Fruit fly (Drosophila melanogaster) whole organism, wandering third instar larva: ENCODE data around the gene CG33777.

Experiments
- Abd-B ChIP-seq: fragments of >200 bp; optimal IDR thresholded peaks from 2 replicates; lab custom pipeline; 2017; ENCODE audit warnings: missing biosample characterization, missing genetic modification characterization
- CG32264 ChIP-seq: fragments of 200-800 bp; sonication (Bioruptor generic); optimal IDR thresholded peaks from 2 replicates; lab custom pipeline; 2016; ENCODE audit warnings: missing biosample characterization, missing genetic modification characterization
- GATAd ChIP-seq: sonication (Bioruptor generic); optimal IDR thresholded peaks from 2 replicates; lab custom pipeline; 2016; ENCODE audit warnings: missing biosample characterization, missing genetic modification characterization
- HLH106 ChIP-seq: fragments of 200-800 bp; optimal IDR thresholded peaks from 3 replicates; lab custom pipeline; 2019; ENCODE audit warnings: missing biosample characterization, mild to moderate bottlenecking, missing genetic modification characterization, moderate library complexity
- Hr78 ChIP-seq: fragments of >200 bp; optimal IDR thresholded peaks from 2 replicates; lab custom pipeline; 2017; ENCODE audit warnings: missing biosample characterization, missing genetic modification characterization
- Jra ChIP-seq: sonication (Bioruptor generic); optimal IDR thresholded peaks from 2 replicates; lab custom pipeline; 2016; ENCODE audit warnings: missing biosample characterization, missing genetic modification characterization
- Mio ChIP-seq: sonication (Bioruptor generic); optimal IDR thresholded peaks from 2 replicates; lab custom pipeline; 2016; ENCODE audit warnings: missing biosample characterization, missing genetic modification characterization
- Myc ChIP-seq: fragments of >200 bp; optimal IDR thresholded peaks from 2 replicates; lab custom pipeline; 2017
- N ChIP-seq: fragments of >200 bp; optimal IDR thresholded peaks from 2 replicates; lab custom pipeline; 2018; ENCODE audit warnings: missing biosample characterization, missing external identifiers, missing genetic modification characterization
- OdsH ChIP-seq: fragments of 200-800 bp; sonication (Bioruptor generic); optimal IDR thresholded peaks from 2 replicates; lab custom pipeline; 2016; ENCODE audit warnings: missing biosample characterization, mild to moderate bottlenecking, missing genetic modification characterization
- Rel ChIP-seq, 2 experiments: fragments of 200-800 bp; sonication (Bioruptor generic) in 1 of 2; optimal IDR thresholded peaks; 2 replicates in 1 of 2; 3 replicates in 1 of 2; lab custom pipeline; 2016 to 2019; ENCODE audit warnings: mild to moderate bottlenecking in 2 of 2, missing biosample characterization in 2 of 2, missing genetic modification characterization in 2 of 2, moderate library complexity in 1 of 2
- Sp1 ChIP-seq: fragments of 200-800 bp; sonication (Bioruptor generic); optimal IDR thresholded peaks from 3 replicates; lab custom pipeline; 2019; ENCODE audit warnings: missing biosample characterization, mild to moderate bottlenecking, missing genetic modification characterization, moderate library complexity
- Vsx2 ChIP-seq: fragments of 200-300, 225-300 bp; sonication (Bioruptor generic); optimal IDR thresholded peaks from 2 replicates; lab custom pipeline; 2018; ENCODE audit warnings: missing biosample characterization, missing genetic modification characterization; ENCODE audit not compliant: partially characterized antibody
- brk ChIP-seq: fragments of 200-800 bp; sonication (Bioruptor generic); optimal IDR thresholded peaks from 2 replicates; lab custom pipeline; 2016; ENCODE audit warnings: missing biosample characterization, mild to moderate bottlenecking, missing genetic modification characterization
- dl ChIP-seq, 2 experiments: fragments of 175-275, 200-275 bp in 1 of 2; fragments of 200-275 bp in 1 of 2; sonication (Bioruptor generic); optimal IDR thresholded peaks; lab custom pipeline; 2018; ENCODE audit warnings: mild to moderate bottlenecking in 2 of 2, missing biosample characterization in 2 of 2, missing genetic modification characterization in 2 of 2, moderate library complexity in 2 of 2; ENCODE audit not compliant: partially characterized antibody in 2 of 2, insufficient read depth in 1 of 2
- dmrt93B ChIP-seq: fragments of 200-800 bp; sonication (Bioruptor generic); optimal IDR thresholded peaks from 2 replicates; lab custom pipeline; 2018; ENCODE audit warnings: missing biosample characterization, mild to moderate bottlenecking, missing genetic modification characterization
- dsf ChIP-seq: sonication (Bioruptor generic); optimal IDR thresholded peaks from 2 replicates; lab custom pipeline; 2016; ENCODE audit warnings: missing biosample characterization, missing genetic modification characterization, borderline replicate concordance
- ey ChIP-seq: fragments of 200-800 bp; sonication (Bioruptor generic); optimal IDR thresholded peaks from 2 replicates; lab custom pipeline; 2016; ENCODE audit warnings: missing biosample characterization, missing genetic modification characterization
- foxo ChIP-seq, 2 experiments: fragments of 200-800 bp; sonication (Bioruptor generic); optimal IDR thresholded peaks; 2 replicates in 1 of 2; 3 replicates in 1 of 2; lab custom pipeline; 2016 to 2017; ENCODE audit warnings: missing biosample characterization in 2 of 2, missing genetic modification characterization in 2 of 2
- h ChIP-seq: fragments of 200-800 bp; sonication (Bioruptor generic); optimal IDR thresholded peaks from 3 replicates; lab custom pipeline; 2016; ENCODE audit warnings: missing biosample characterization, mild to moderate bottlenecking, missing genetic modification characterization
- jim ChIP-seq: fragments of 175-275, 200-325 bp; sonication (Bioruptor generic); optimal IDR thresholded peaks from 2 replicates; lab custom pipeline; 2016; ENCODE audit warnings: missing biosample characterization, mild to moderate bottlenecking, missing genetic modification characterization
- lola ChIP-seq: fragments of >200 bp; optimal IDR thresholded peaks from 2 replicates; lab custom pipeline; 2017; ENCODE audit warnings: missing biosample characterization, missing genetic modification characterization
- pan ChIP-seq: fragments of >200 bp; optimal IDR thresholded peaks from 2 replicates; lab custom pipeline; 2017
- sv ChIP-seq: fragments of 200-800 bp; sonication (Bioruptor generic); optimal IDR thresholded peaks from 3 replicates; lab custom pipeline; 2016; ENCODE audit warnings: missing biosample characterization, missing genetic modification characterization
- usp ChIP-seq: fragments of >200 bp; optimal IDR thresholded peaks from 2 replicates; lab custom pipeline; 2017; ENCODE audit warnings: missing biosample characterization, missing genetic modification characterization
- woc ChIP-seq: sonication (Bioruptor generic); optimal IDR thresholded peaks from 2 replicates; lab custom pipeline; 2016; ENCODE audit warnings: missing biosample characterization, mild to moderate bottlenecking, missing genetic modification characterization

The CG33777 gene

dm6 chr3L:4541573-4542371, 13.3 kb downstream of the CG33777 start, which contains the start of gene CG11357 (continued):
- peak; percentile 58 for TF ChIP-seq Mio (GFP tag; lab: Kevin White, UChicago)

- TF ChIP-seq dsf (GFP tag; lab: Kevin White, UChicago) (no peak), lola (GFP tag; lab: Kevin White, UChicago) (no peak), N (GFP tag; lab: Kevin White, UChicago) (peak; percentile 78), Abd-B (GFP tag; lab: Kevin White, UChicago) (no peak), foxo (GFP tag; optimal IDR thresholded peaks at IDR 0.05; lab: Kevin White, UChicago) (no peak), GATAd (GFP tag; lab: Kevin White, UChicago) (no peak), pan (lab: Kevin White, UChicago) (no peak), HLH106 (tag; lab: Kevin White, UChicago) (no peak), Sp1 (GFP tag; lab: Kevin White, UChicago) (no peak)
These were observed 14.0 kb downstream of the CG33777 start, which contains the start of gene CG32243 for dm6 chr3L:4541070-4541469. Gene CG32243, minus strand, starts transcription at chr3L:4541244.

DNA sequence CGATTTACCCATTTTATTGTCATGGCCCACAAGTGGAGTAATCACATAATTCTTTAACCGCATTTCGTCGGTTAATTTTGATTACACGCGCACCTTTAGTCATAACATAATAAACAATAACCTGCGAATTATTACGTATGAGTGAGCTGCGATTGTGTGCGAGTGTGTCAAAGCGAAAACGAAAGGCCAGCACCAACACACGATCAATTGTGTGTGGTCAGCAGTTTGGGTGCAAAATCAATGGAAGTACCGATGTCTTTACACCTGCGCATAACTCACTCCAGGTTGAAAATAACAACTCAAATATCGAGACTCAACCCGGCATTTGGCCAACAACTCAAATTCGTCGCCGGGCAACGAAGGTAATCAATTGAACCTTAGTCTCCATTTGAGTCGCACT, 20.6 kb downstream of the CG33777 start:
- TF ChIP-seq dmrt93B (GFP tag; lab: Kevin White, UChicago) (no peak), sv (no peak), pan (lab: Kevin White, UChicago) (no peak), Rel (GFP tag; optimal IDR thresholded peaks at IDR 0.05; lab: Kevin White, UChicago) (no peak), Rel (tag; optimal IDR thresholded peaks at IDR 0.05; lab: Kevin White, UChicago) (no peak), Jra (GFP tag; lab: Kevin White, UChicago) (no peak), h (GFP tag; lab: Kevin White, UChicago) (no peak), OdsH (GFP tag; lab: Kevin White, UChicago) (no peak), ey (GFP tag; lab: Kevin White, UChicago) (no peak), dl (GFP tag; optimal IDR thresholded peaks at IDR 0.05; lab: Kevin White, UChicago; ENCODE audit: insufficient read depth in 1 of 2, partially characterized antibody in 2 of 2) (no peak), GATAd (GFP tag; lab: Kevin White, UChicago) (no peak), jim (GFP tag; lab: Kevin White, UChicago) (no peak), Myc (lab: Kevin White, UChicago) (no peak), Sp1 (GFP tag; lab: Kevin White, UChicago) (no peak), CG32264 (GFP tag; lab: Kevin White, UChicago) (no peak)

DNA sequence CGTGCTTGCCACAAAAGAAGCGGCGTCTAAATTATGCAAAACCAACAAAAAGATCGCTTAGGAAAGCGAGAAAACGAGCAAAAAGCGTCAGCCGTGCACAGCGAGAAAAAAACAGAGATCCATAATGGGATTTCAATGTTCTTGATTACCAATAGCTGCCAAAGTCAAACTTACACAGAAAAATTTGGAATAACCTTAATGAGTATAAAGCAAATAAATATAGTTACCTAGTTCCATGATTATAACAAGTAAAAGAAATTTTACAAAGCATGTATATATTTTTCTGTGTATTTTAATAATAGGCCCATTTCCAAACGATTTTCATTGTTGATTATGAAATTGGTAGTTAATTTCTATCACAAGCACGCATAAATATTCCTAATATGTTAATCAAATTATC, 21.1 kb downstream of the CG33777 start:
- TF ChIP-seq woc (GFP tag; lab: Kevin White, UChicago) (no peak), Vsx2 (GFP tag; lab: Kevin White, UChicago) (no peak), N (GFP tag; lab: Kevin White, UChicago) (no peak), Hr78 (no peak), GATAd (GFP tag; lab: Kevin White, UChicago) (no peak), Abd-B (GFP tag; lab: Kevin White, UChicago) (no peak), Rel (GFP tag; optimal IDR thresholded peaks at IDR 0.05; lab: Kevin White, UChicago) (no peak), Rel (tag; optimal IDR thresholded peaks at IDR 0.05; lab: Kevin White, UChicago) (no peak)

DNA sequence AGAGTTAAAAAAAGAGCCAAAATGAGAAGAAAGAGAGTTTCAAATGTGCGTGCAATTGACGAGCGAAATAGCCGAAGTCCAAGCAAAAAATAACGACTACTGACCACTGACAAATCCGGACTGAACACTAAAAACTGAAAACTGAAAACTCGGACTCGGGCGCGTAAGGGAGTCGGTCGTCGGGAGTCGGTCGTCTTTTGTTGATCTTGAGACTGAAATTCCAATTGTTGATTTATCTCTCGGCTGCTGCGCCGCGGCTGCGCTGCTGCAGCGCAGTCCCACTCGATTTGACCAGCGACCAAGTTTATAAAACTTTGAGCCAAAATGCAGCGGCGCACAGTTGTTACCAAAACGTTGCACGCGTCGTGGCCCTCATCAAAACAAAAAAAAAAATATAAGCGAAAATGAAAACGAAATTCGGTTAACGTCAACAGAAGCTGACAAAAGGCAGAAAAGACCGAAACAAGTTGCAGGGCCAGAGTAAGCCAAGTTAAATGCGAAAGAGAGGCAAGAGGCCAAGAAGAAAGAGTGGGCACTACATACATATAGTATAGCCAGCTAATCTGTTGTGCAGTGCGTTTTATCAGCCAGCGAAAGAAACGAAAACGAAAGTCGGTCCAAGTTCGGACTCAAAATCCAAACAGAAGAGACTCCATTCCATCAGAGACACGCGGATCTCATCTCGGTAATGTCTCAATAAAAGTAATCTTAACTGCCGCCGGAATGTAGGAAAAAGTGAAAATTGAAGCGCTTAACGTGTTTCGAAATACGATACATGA, 22.0 kb downstream of the CG33777 start, which contains the start of gene CG11353:
Gene CG11353 (plus strand): TSS at position 330 of the 779 bp plus-strand sequence.
- TF ChIP-seq usp (no peak), Hr78 (no peak), brk (GFP tag; lab: Kevin White, UChicago) (no peak), dl (GFP tag; optimal IDR thresholded peaks at IDR 0.05; lab: Kevin White, UChicago; ENCODE audit: insufficient read depth in 1 of 2, partially characterized antibody in 2 of 2) (no peak)
- TF ChIP-seq, all 38 proteins: peak for 0
